Worm (Caenorhabditis elegans): ENCODE results near the gene F08G2.8.

ce11 chrII:13879589-13879988 lies 27.5 kb downstream of the F08G2.8 start:
- TF ChIP-seq dpff-1 (tag; optimal IDR thresholded peaks at IDR 0.05) (no peak), aptf-3 (GFP tag; IDR thresholded peaks at IDR 0.05) (no peak), sea-2 (GFP tag; IDR thresholded peaks at IDR 0.05) (no peak), B0035.1 (tag; optimal IDR thresholded peaks at IDR 0.05) (no peak), mxl-1 (tag; optimal IDR thresholded peaks at IDR 0.05) (no peak), hlh-26 (GFP tag; conservative IDR thresholded peaks at IDR 0.05) (no peak), snpc-4 (GFP tag; optimal IDR thresholded peaks at IDR 0.05) (no peak), snpc-4 (tag; optimal IDR thresholded peaks at IDR 0.05) (no peak), unc-62 (GFP tag; optimal IDR thresholded peaks at IDR 0.05) (no peak), xnd-1 (tag; optimal IDR thresholded peaks at IDR 0.05) (no peak), nfyb-1 (GFP tag; IDR thresholded peaks at IDR 0.05) (no peak)
